Fruit fly (Drosophila melanogaster) whole organism, embryonic: ENCODE results near the gene Traf-like.

ENCODE experiments used
- CG11723 ChIP-seq: fragments of 200-800 bp; sonication (Bioruptor generic); optimal IDR thresholded peaks from 2 replicates; lab custom pipeline; 2017; ENCODE audit warnings: missing biosample characterization, mild to moderate bottlenecking, missing genetic modification characterization
- CG12299 ChIP-seq: fragments of 200-800 bp; sonication (Bioruptor generic); optimal IDR thresholded peaks from 2 replicates; lab custom pipeline; 2018; ENCODE audit warnings: missing biosample characterization, mild to moderate bottlenecking, missing genetic modification characterization
- CG17186 ChIP-seq: fragments of 200-800 bp; sonication (Bioruptor generic); optimal IDR thresholded peaks from 3 replicates; lab custom pipeline; 2017; ENCODE audit warnings: missing biosample characterization, missing genetic modification reagents, missing genetic modification characterization
- CG33213 ChIP-seq: fragments of 200-800 bp; sonication (Bioruptor generic); optimal IDR thresholded peaks from 3 replicates; lab custom pipeline; 2016; ENCODE audit warnings: missing biosample characterization, missing genetic modification characterization
- CG3407 ChIP-seq: fragments of 200-800 bp; sonication (Bioruptor generic); optimal IDR thresholded peaks from 2 replicates; lab custom pipeline; 2018; ENCODE audit warnings: missing biosample characterization, mild to moderate bottlenecking, missing genetic modification characterization
- Hsf ChIP-seq: fragments of 200-800 bp; sonication (Bioruptor generic); optimal IDR thresholded peaks from 3 replicates; lab custom pipeline; 2016; ENCODE audit warnings: missing biosample characterization, missing genetic modification characterization
- Trl ChIP-seq, 3 experiments: fragments of >200 bp in 2 of 3; fragments of 200-800 bp in 1 of 3; sonication (Bioruptor generic) in 1 of 3; optimal IDR thresholded peaks; 2 replicates in 1 of 3; 3 replicates in 2 of 3; lab custom pipeline; 2016 to 2017; ENCODE audit warnings: missing biosample characterization in 1 of 3, missing genetic modification characterization in 1 of 3
- ac ChIP-seq: fragments of 200-800 bp; sonication (Bioruptor generic); optimal IDR thresholded peaks from 3 replicates; lab custom pipeline; 2017; ENCODE audit warnings: missing biosample characterization, mild to moderate bottlenecking, missing genetic modification characterization
- ase ChIP-seq: fragments of 200-800 bp; sonication (Bioruptor generic); IDR thresholded peaks from 3 replicates; pipeline ENCODE4 v1.3.6; 2022; ENCODE audit warnings: missing biosample characterization, missing genetic modification characterization
- dmrt11E ChIP-seq: fragments of 200-800 bp; sonication (Bioruptor generic); optimal IDR thresholded peaks from 3 replicates; lab custom pipeline; 2018; ENCODE audit warnings: missing biosample characterization, mild to moderate bottlenecking, missing genetic modification characterization, moderate library complexity
- gcm2 ChIP-seq: fragments of 200-800 bp; sonication (Bioruptor generic); optimal IDR thresholded peaks from 2 replicates; lab custom pipeline; 2016; ENCODE audit warnings: missing biosample characterization, missing genetic modification characterization
- pan ChIP-seq, 4 experiments: fragments of >200 bp in 3 of 4; fragments of 200-800 bp in 1 of 4; sonication (Bioruptor generic) in 1 of 4; optimal IDR thresholded peaks in 3 of 4; IDR thresholded peaks in 1 of 4; 2 replicates each; pipeline versions ENCODE4 v1.3.6 to Lab custom; 2017 to 2022; ENCODE audit warnings: missing biosample characterization in 2 of 4, missing genetic modification characterization in 2 of 4, mixed read lengths in 1 of 4
- peb ChIP-seq: fragments of 200-800 bp; sonication (Bioruptor generic); IDR thresholded peaks from 2 replicates; pipeline ENCODE4 v1.3.6; 2022; ENCODE audit warnings: missing biosample characterization, missing genetic modification characterization
- salm ChIP-seq: fragments of 200-800 bp; sonication (Bioruptor generic); optimal IDR thresholded peaks from 2 replicates; lab custom pipeline; 2018; ENCODE audit warnings: missing biosample characterization, mild to moderate bottlenecking, missing genetic modification characterization

dm6 chrX:16441245-16441644 is 26.4 kb downstream of the Traf-like start, which contains the start of the genes Cdc50 and rngo:
- no peak for TF ChIP-seq peb (GFP tag; lab: Robert Waterston, UW)
- TF ChIP-seq salm (tag; lab: Kevin White, UChicago), result no peak
- no peak for TF ChIP-seq ase (GFP tag; lab: Robert Waterston, UW)
- TF ChIP-seq CG33213 (GFP tag; lab: Kevin White, UChicago), result peak; percentile 23
- no peak for TF ChIP-seq CG3407
- TF ChIP-seq dmrt11E (tag; lab: Kevin White, UChicago), result peak; percentile 28
- no peak for TF ChIP-seq gcm2 (GFP tag; lab: Kevin White, UChicago)
- TF ChIP-seq Trl (optimal IDR thresholded peaks at IDR 0.05; lab: Kevin White, UChicago), result no peak
- no peak for TF ChIP-seq Trl (GFP tag; optimal IDR thresholded peaks at IDR 0.05; lab: Kevin White, UChicago)
- no peak for TF ChIP-seq pan (optimal IDR thresholded peaks at IDR 0.05; lab: Kevin White, UChicago)
- TF ChIP-seq pan (GFP tag; optimal IDR thresholded peaks at IDR 0.05 in 1 of 2, IDR thresholded peaks at IDR 0.05 in 1 of 2), result no peak
- TF ChIP-seq CG12299, result peak; percentile 6
- TF ChIP-seq Hsf (GFP tag; lab: Kevin White, UChicago), result peak; percentile 29
- no peak for TF ChIP-seq ac (GFP tag; lab: Kevin White, UChicago)
- TF ChIP-seq CG17186 (GFP tag; lab: Kevin White, UChicago), result peak; percentile 79
- no peak for TF ChIP-seq CG11723
